Fruit fly (Drosophila melanogaster): Measurements from ENCODE around the gene LSm-4.

LSm-4 gene

DNA sequence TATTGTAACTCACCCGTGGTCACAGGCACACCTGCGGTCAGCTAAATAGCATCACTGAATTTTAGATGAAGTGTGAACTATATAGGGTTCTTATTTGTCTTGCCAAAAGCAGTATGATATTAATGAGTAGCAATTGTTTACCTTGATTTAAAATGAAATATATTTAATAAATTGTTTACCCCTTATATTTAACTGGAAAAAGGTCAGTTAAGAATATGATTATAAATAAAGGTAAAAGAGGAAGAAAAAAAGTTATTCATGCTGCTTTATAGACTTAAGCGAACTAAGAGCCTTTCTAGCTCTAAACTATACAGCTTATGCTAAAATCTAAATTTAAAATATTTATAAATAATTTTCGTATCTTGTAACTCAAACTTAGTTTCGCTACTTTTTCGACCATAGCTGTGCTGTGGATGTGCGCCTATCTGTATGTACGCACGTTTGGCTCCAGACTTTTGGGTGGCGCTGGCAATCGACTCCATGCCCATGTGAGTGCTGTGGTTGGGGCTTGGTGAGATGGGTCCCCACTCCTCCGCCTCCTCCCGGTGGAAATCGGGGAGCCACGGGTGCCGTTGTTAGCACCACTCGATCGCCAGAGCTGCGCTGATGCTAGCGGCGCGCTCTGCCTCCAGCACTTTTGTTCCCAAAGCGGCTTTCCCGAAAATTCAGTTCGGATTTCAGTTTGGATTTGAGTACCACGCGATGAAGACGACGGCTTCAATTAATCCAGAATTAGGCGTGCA is 37.2 kb upstream of the LSm-4 start, which contains the start of gene loh (continued):
- TF ChIP-seq CG1602 (GFP tag; optimal IDR thresholded peaks at IDR 0.05), result peak; percentile 61
- TF ChIP-seq klu (GFP tag; IDR thresholded peaks at IDR 0.05), result no peak
- TF ChIP-seq odd (GFP tag; optimal IDR thresholded peaks at IDR 0.05), result peak; percentile 39
- TF ChIP-seq CG31365 (tag; optimal IDR thresholded peaks at IDR 0.05), result no peak
- TF ChIP-seq CHES-1-like (GFP tag; optimal IDR thresholded peaks at IDR 0.05), result no peak
- 0 out of 3 replicates have a peak, but pooled peaks have one; percentile 10 for TF ChIP-seq ken (GFP tag; IDR thresholded peaks at IDR 0.05)
- no peak for TF ChIP-seq MTF-1 (GFP tag; optimal IDR thresholded peaks at IDR 0.05; ENCODE audit: borderline replicate concordance)
- no peak for TF ChIP-seq CG15479 (GFP tag; optimal IDR thresholded peaks at IDR 0.05)
- peak; percentile 38 for TF ChIP-seq Spps (tag; optimal IDR thresholded peaks at IDR 0.05)
- no peak for TF ChIP-seq CG2875 (GFP tag; optimal IDR thresholded peaks at IDR 0.05)
- TF ChIP-seq eyg (GFP tag; optimal IDR thresholded peaks at IDR 0.05), result no peak
- peak; percentile 50 for TF ChIP-seq CG3281 (GFP tag; optimal IDR thresholded peaks at IDR 0.05)
- peak; percentile 64 for TF ChIP-seq CG10267 (tag; optimal IDR thresholded peaks at IDR 0.05)
- TF ChIP-seq CG11093 (GFP tag; IDR thresholded peaks at IDR 0.05), result no peak
- no peak for TF ChIP-seq gcm (GFP tag; optimal IDR thresholded peaks at IDR 0.05)
- no peak for TF ChIP-seq Stat92E (GFP tag; optimal IDR thresholded peaks at IDR 0.05)
- no peak for TF ChIP-seq org-1 (GFP tag; optimal IDR thresholded peaks at IDR 0.05)
- no peak for TF ChIP-seq Kr (GFP tag; optimal IDR thresholded peaks at IDR 0.05)
- no peak for TF ChIP-seq CG8089 (GFP tag; optimal IDR thresholded peaks at IDR 0.05)
- no peak for TF ChIP-seq chn (GFP tag; optimal IDR thresholded peaks at IDR 0.05)
- no peak for TF ChIP-seq CG7928 (GFP tag; optimal IDR thresholded peaks at IDR 0.05)
- TF ChIP-seq sima (GFP tag; optimal IDR thresholded peaks at IDR 0.05), result no peak
- TF ChIP-seq Nf-YB (GFP tag; optimal IDR thresholded peaks at IDR 0.05), result peak; percentile 49
- no peak for TF ChIP-seq CG6791 (GFP tag; IDR thresholded peaks at IDR 0.05; ENCODE audit: partially characterized antibody)
- TF ChIP-seq sna (GFP tag; IDR thresholded peaks at IDR 0.05; ENCODE audit: partially characterized antibody), result no peak
- no peak for TF ChIP-seq crc (GFP tag; optimal IDR thresholded peaks at IDR 0.05)
- TF ChIP-seq HLH54F (GFP tag; optimal IDR thresholded peaks at IDR 0.05), result no peak
- peak; percentile 46 for TF ChIP-seq BtbVII (GFP tag; optimal IDR thresholded peaks at IDR 0.05)
- no peak for TF ChIP-seq sc (optimal IDR thresholded peaks at IDR 0.05)
- TF ChIP-seq sc (GFP tag; optimal IDR thresholded peaks at IDR 0.05), result peak; percentile 44
- TF ChIP-seq CG3726 (GFP tag; IDR thresholded peaks at IDR 0.05), result no peak
- TF ChIP-seq Dref (GFP tag; IDR thresholded peaks at IDR 0.05), result no peak
- TF ChIP-seq scrt (GFP tag; optimal IDR thresholded peaks at IDR 0.05), result no peak
- TF ChIP-seq yki (optimal IDR thresholded peaks at IDR 0.05), result no peak
- TF ChIP-seq CG3163 (GFP tag; optimal IDR thresholded peaks at IDR 0.05), result no peak
- TF ChIP-seq CG34224 (GFP tag; IDR thresholded peaks at IDR 0.05; ENCODE audit: partially characterized antibody), result no peak
- TF ChIP-seq lab (GFP tag; optimal IDR thresholded peaks at IDR 0.05), result no peak
- TF ChIP-seq repo (GFP tag; optimal IDR thresholded peaks at IDR 0.05), result no peak
- TF ChIP-seq nerfin-2 (GFP tag; IDR thresholded peaks at IDR 0.05; ENCODE audit: partially characterized antibody), result no peak
- peak in 1 of 2 experiments; percentile 39 for TF ChIP-seq dpn (GFP tag; optimal IDR thresholded peaks at IDR 0.05)
- TF ChIP-seq CG17612 (GFP tag; IDR thresholded peaks at IDR 0.05), result no peak
- TF ChIP-seq CG6813 (GFP tag; optimal IDR thresholded peaks at IDR 0.05), result no peak
- TF ChIP-seq tgo (GFP tag; IDR thresholded peaks at IDR 0.05), result no peak
- no peak for TF ChIP-seq pfk (GFP tag; optimal IDR thresholded peaks at IDR 0.05)
- no peak for TF ChIP-seq fu2 (GFP tag; optimal IDR thresholded peaks at IDR 0.05)
- no peak for TF ChIP-seq CG16863 (GFP tag; optimal IDR thresholded peaks at IDR 0.05)
- TF ChIP-seq CG10979 (tag; optimal IDR thresholded peaks at IDR 0.05), result peak; percentile 76
- no peak for TF ChIP-seq knrl (GFP tag; IDR thresholded peaks at IDR 0.05; ENCODE audit: partially characterized antibody)
- TF ChIP-seq her (GFP tag; optimal IDR thresholded peaks at IDR 0.05), result no peak
- TF ChIP-seq CG3847 (GFP tag; IDR thresholded peaks at IDR 0.05), result no peak

Measured in whole organism, embryonic.